Fruit fly (Drosophila melanogaster) whole organism, embryonic: ENCODE results near the gene bbg.
A peak's percentile ranks its signal among the peaks of the same experiment; 100 is the strongest.

Experiments
- ATbp ChIP-seq: fragments of 200-800 bp; sonication (Bioruptor generic); optimal IDR thresholded peaks from 2 replicates; lab custom pipeline; 2017; ENCODE audit warnings: missing biosample characterization, mild to moderate bottlenecking, missing genetic modification characterization, missing genetic modification reagents
- Bdp1 ChIP-seq: fragments of 200-800 bp; sonication (Bioruptor generic); optimal IDR thresholded peaks from 3 replicates; lab custom pipeline; 2016; ENCODE audit warnings: missing biosample characterization, missing genetic modification characterization
- CG10147 ChIP-seq: fragments of 200-800 bp; sonication (Bioruptor generic); optimal IDR thresholded peaks from 2 replicates; lab custom pipeline; 2019; ENCODE audit warnings: missing biosample characterization, mild to moderate bottlenecking, missing genetic modification characterization, moderate library complexity
- CG10543 ChIP-seq: fragments of 200-800 bp; sonication (Bioruptor generic); optimal IDR thresholded peaks from 3 replicates; lab custom pipeline; 2017; ENCODE audit warnings: missing biosample characterization, mild to moderate bottlenecking, missing genetic modification characterization, moderate library complexity
- CG11696 ChIP-seq: fragments of 200-800 bp; sonication (Bioruptor generic); IDR thresholded peaks from 2 replicates; pipeline ENCODE4 v1.3.6; 2022; ENCODE audit warnings: missing biosample characterization, missing genetic modification characterization
- CG11723 ChIP-seq: fragments of 200-800 bp; sonication (Bioruptor generic); optimal IDR thresholded peaks from 2 replicates; lab custom pipeline; 2017; ENCODE audit warnings: missing biosample characterization, mild to moderate bottlenecking, missing genetic modification characterization
- CG12071 ChIP-seq: fragments of 200-800 bp; sonication (Bioruptor generic); optimal IDR thresholded peaks from 3 replicates; lab custom pipeline; 2018; ENCODE audit warnings: missing biosample characterization, mild to moderate bottlenecking, missing genetic modification characterization
- CG1233 ChIP-seq: fragments of 200-800 bp; sonication (Bioruptor generic); optimal IDR thresholded peaks from 4 replicates; lab custom pipeline; 2018; ENCODE audit warnings: missing biosample characterization, mild to moderate bottlenecking, missing genetic modification characterization
- CG13296 ChIP-seq: fragments of 200-800 bp; sonication (Bioruptor generic); optimal IDR thresholded peaks from 3 replicates; lab custom pipeline; 2018; ENCODE audit warnings: missing biosample characterization, mild to moderate bottlenecking, missing genetic modification characterization
- CG14441 ChIP-seq: fragments of 200-800 bp; sonication (Bioruptor generic); IDR thresholded peaks from 2 replicates; pipeline ENCODE4 v1.3.6; 2022; ENCODE audit warnings: missing biosample characterization, missing genetic modification characterization
- CG15073 ChIP-seq: fragments of 200-800 bp; sonication (Bioruptor generic); optimal IDR thresholded peaks from 2 replicates; lab custom pipeline; 2016; ENCODE audit warnings: missing biosample characterization, missing genetic modification characterization
- CG2678 ChIP-seq: fragments of 200-800 bp; sonication (Bioruptor generic); optimal IDR thresholded peaks from 3 replicates; lab custom pipeline; 2019; ENCODE audit warnings: missing biosample characterization, mild to moderate bottlenecking, missing genetic modification characterization, moderate library complexity
- CG30403 ChIP-seq: fragments of 200-800 bp; sonication (Bioruptor generic); optimal IDR thresholded peaks from 3 replicates; lab custom pipeline; 2016; ENCODE audit warnings: missing biosample characterization, missing genetic modification characterization
- CG3847 ChIP-seq: fragments of 200-800 bp; sonication (Bioruptor generic); IDR thresholded peaks from 2 replicates; pipeline ENCODE4 v1.3.6; 2022; ENCODE audit warnings: missing biosample characterization, missing genetic modification characterization
- CG5245 ChIP-seq: fragments of 200-800 bp; sonication (Bioruptor generic); optimal IDR thresholded peaks from 3 replicates; lab custom pipeline; 2016; ENCODE audit warnings: missing biosample characterization, missing genetic modification characterization
- CG7987 ChIP-seq: fragments of 200-800 bp; sonication (Bioruptor generic); optimal IDR thresholded peaks from 2 replicates; lab custom pipeline; 2018; ENCODE audit warnings: missing biosample characterization, mild to moderate bottlenecking, missing genetic modification characterization, moderate library complexity
- CG8089 ChIP-seq: fragments of 200-800 bp; sonication (Bioruptor generic); optimal IDR thresholded peaks from 3 replicates; lab custom pipeline; 2016; ENCODE audit warnings: missing biosample characterization, missing genetic modification characterization
- CG8290 ChIP-seq, 3 experiments: fragments of 200-800 bp; sonication (Bioruptor generic); optimal IDR thresholded peaks; 2 replicates each; lab custom pipeline; 2016 to 2019; ENCODE audit warnings: missing biosample characterization in 3 of 3, missing genetic modification characterization in 3 of 3, mild to moderate bottlenecking in 2 of 3, moderate library complexity in 1 of 3
- CHES-1-like ChIP-seq: fragments of 200-800 bp; sonication (Bioruptor generic); optimal IDR thresholded peaks from 2 replicates; lab custom pipeline; 2016; ENCODE audit warnings: missing biosample characterization, missing genetic modification characterization
- CrebB ChIP-seq: fragments of 200-800 bp; sonication (Bioruptor generic); optimal IDR thresholded peaks from 3 replicates; lab custom pipeline; 2018; ENCODE audit warnings: missing biosample characterization, mild to moderate bottlenecking, missing genetic modification characterization
- Dp ChIP-seq: fragments of 200-800 bp; sonication (Bioruptor generic); optimal IDR thresholded peaks from 2 replicates; lab custom pipeline; 2018; ENCODE audit warnings: missing biosample characterization, mild to moderate bottlenecking, missing genetic modification characterization, moderate library complexity
- Ets65A ChIP-seq: fragments of 200-800 bp; sonication (Bioruptor generic); peaks from one replicate; lab custom pipeline; 2016; ENCODE audit warnings: missing biosample characterization, missing genetic modification characterization
- GATAe ChIP-seq: fragments of 200-800 bp; sonication (Bioruptor generic); conservative IDR thresholded peaks from 2 replicates; pipeline ENCODE4 v1.3.6; 2022; ENCODE audit warnings: missing biosample characterization, missing genetic modification characterization
- Hsf ChIP-seq: fragments of 200-800 bp; sonication (Bioruptor generic); optimal IDR thresholded peaks from 3 replicates; lab custom pipeline; 2016; ENCODE audit warnings: missing biosample characterization, missing genetic modification characterization
- MTF-1 ChIP-seq: fragments of 200-800 bp; sonication (Bioruptor generic); optimal IDR thresholded peaks from 2 replicates; lab custom pipeline; 2018; ENCODE audit warnings: missing biosample characterization, mild to moderate bottlenecking, missing genetic modification characterization, borderline replicate concordance
- Med ChIP-seq: fragments of 200-800 bp; sonication (Bioruptor generic); peaks from one replicate; lab custom pipeline; 2016; ENCODE audit warnings: missing biosample characterization, missing genetic modification characterization, mild to moderate bottlenecking, inconsistent platforms, moderate library complexity
- Mes4 ChIP-seq: fragments of 200-800 bp; sonication (Bioruptor generic); optimal IDR thresholded peaks from 2 replicates; lab custom pipeline; 2016; ENCODE audit warnings: missing biosample characterization, missing genetic modification characterization
- NFAT ChIP-seq: fragments of 200-800 bp; sonication (Bioruptor generic); IDR thresholded peaks from 2 replicates; pipeline ENCODE4 v1.3.6; 2022; ENCODE audit warnings: missing biosample characterization, missing genetic modification characterization
- Sox102F ChIP-seq: fragments of 200-800 bp; sonication (Bioruptor generic); optimal IDR thresholded peaks from 2 replicates; lab custom pipeline; 2018; ENCODE audit warnings: missing biosample characterization, mild to moderate bottlenecking, missing genetic modification characterization, moderate library complexity
- Vsx1 ChIP-seq: fragments of 200-800 bp; sonication (Bioruptor generic); optimal IDR thresholded peaks from 2 replicates; lab custom pipeline; 2017; ENCODE audit warnings: missing biosample characterization, mild to moderate bottlenecking, missing genetic modification characterization, missing genetic modification reagents
- ac ChIP-seq: fragments of 200-800 bp; sonication (Bioruptor generic); optimal IDR thresholded peaks from 3 replicates; lab custom pipeline; 2017; ENCODE audit warnings: missing biosample characterization, mild to moderate bottlenecking, missing genetic modification characterization
- bbx ChIP-seq: fragments of 200-800 bp; sonication (Bioruptor generic); IDR thresholded peaks from 2 replicates; pipeline ENCODE4 v1.3.6; 2022; ENCODE audit warnings: missing biosample characterization, missing genetic modification characterization; ENCODE audit not compliant: partially characterized antibody
- cad ChIP-seq: fragments of >200 bp; optimal IDR thresholded peaks from 2 replicates; lab custom pipeline; 2017; ENCODE audit warnings: missing biosample characterization, missing genetic modification characterization
- corto ChIP-seq: fragments of 200-800 bp; sonication (Bioruptor generic); optimal IDR thresholded peaks from 2 replicates; lab custom pipeline; 2016; ENCODE audit warnings: missing biosample characterization, mild to moderate bottlenecking, missing genetic modification characterization, moderate library complexity
- dati ChIP-seq: fragments of 200-800 bp; sonication (Bioruptor generic); IDR thresholded peaks from 2 replicates; pipeline ENCODE4 v1.3.6; 2022; ENCODE audit warnings: missing biosample characterization, missing genetic modification characterization
- disco-r ChIP-seq: fragments of 200-800 bp; sonication (Bioruptor generic); optimal IDR thresholded peaks from 2 replicates; lab custom pipeline; 2016; ENCODE audit warnings: missing biosample characterization, missing genetic modification characterization
- exex ChIP-seq: fragments of 200-800 bp; sonication (Bioruptor generic); optimal IDR thresholded peaks from 4 replicates; lab custom pipeline; 2018; ENCODE audit warnings: missing biosample characterization, mild to moderate bottlenecking, missing genetic modification characterization, moderate library complexity
- fd64A ChIP-seq: fragments of 200-800 bp; sonication (Bioruptor generic); optimal IDR thresholded peaks from 3 replicates; lab custom pipeline; 2018; ENCODE audit warnings: missing biosample characterization, mild to moderate bottlenecking, missing genetic modification characterization
- h ChIP-seq: fragments of >200 bp; optimal IDR thresholded peaks from 2 replicates; lab custom pipeline; 2017
- ham ChIP-seq: fragments of 200-800 bp; sonication (Bioruptor generic); IDR thresholded peaks from 2 replicates; pipeline ENCODE4 v1.3.6; 2022; ENCODE audit warnings: missing biosample characterization, missing genetic modification characterization
- ind ChIP-seq: fragments of 200-800 bp; sonication (Bioruptor generic); optimal IDR thresholded peaks from 3 replicates; lab custom pipeline; 2016; ENCODE audit warnings: missing biosample characterization, missing genetic modification characterization
- lola ChIP-seq, 3 experiments: fragments of >200 bp in 2 of 3; fragments of 200-800 bp in 1 of 3; sonication (Bioruptor generic) in 1 of 3; optimal IDR thresholded peaks; 2 replicates each; lab custom pipeline; 2017 to 2019; ENCODE audit warnings: missing biosample characterization in 3 of 3, missing genetic modification characterization in 3 of 3, mild to moderate bottlenecking in 1 of 3, moderate library complexity in 1 of 3
- mam ChIP-seq: fragments of 200-800 bp; sonication (Bioruptor generic); optimal IDR thresholded peaks from 3 replicates; lab custom pipeline; 2016; ENCODE audit warnings: missing biosample characterization, missing genetic modification characterization
- mirr ChIP-seq: fragments of 200-800 bp; sonication (Bioruptor generic); optimal IDR thresholded peaks from 3 replicates; lab custom pipeline; 2018; ENCODE audit warnings: missing biosample characterization, mild to moderate bottlenecking, missing genetic modification characterization
- run ChIP-seq: fragments of 200-800 bp; sonication (Bioruptor generic); optimal IDR thresholded peaks from 3 replicates; lab custom pipeline; 2018; ENCODE audit warnings: missing biosample characterization, mild to moderate bottlenecking, missing genetic modification characterization
- sd ChIP-seq: fragments of 200-800 bp; sonication (Bioruptor generic); optimal IDR thresholded peaks from 3 replicates; lab custom pipeline; 2018; ENCODE audit warnings: missing biosample characterization, mild to moderate bottlenecking, missing genetic modification characterization, moderate library complexity
- sens ChIP-seq: fragments of 200-800 bp; sonication (Bioruptor generic); peaks from one replicate; lab custom pipeline; 2016; ENCODE audit warnings: missing biosample characterization, missing genetic modification characterization
- sob ChIP-seq: fragments of 200-800 bp; sonication (Bioruptor generic); IDR thresholded peaks from 2 replicates; pipeline ENCODE4 v1.3.6; 2022; ENCODE audit warnings: missing biosample characterization, missing genetic modification characterization
- sqz ChIP-seq: fragments of 200-800 bp; sonication (Bioruptor generic); optimal IDR thresholded peaks from 3 replicates; lab custom pipeline; 2018; ENCODE audit warnings: missing biosample characterization, mild to moderate bottlenecking, missing genetic modification characterization
- unc-4 ChIP-seq: fragments of 200-800 bp; sonication (Bioruptor generic); IDR thresholded peaks from 2 replicates; pipeline ENCODE4 v1.3.6; 2022; ENCODE audit warnings: missing biosample characterization, missing genetic modification characterization; ENCODE audit not compliant: partially characterized antibody
- wor ChIP-seq: fragments of 200-800 bp; sonication (Bioruptor generic); IDR thresholded peaks from 2 replicates; pipeline ENCODE4 v1.3.6; 2022; ENCODE audit warnings: missing biosample characterization, missing genetic modification characterization

Gene bbg

dm6 chr3L:14555052-14555451 lies 19.0 kb upstream of the bbg start (continued):
- TF ChIP-seq dati (GFP tag; lab: Robert Waterston, UW) (0 out of 2 replicates have a peak, but pooled peaks have one; percentile 9), CHES-1-like (no peak), sd (tag; lab: Kevin White, UChicago) (peak; percentile 58), CG3847 (peak; percentile 16; the same call in 1 of the 2 replicates), exex (tag; lab: Kevin White, UChicago) (peak; percentile 86), lola (GFP tag; optimal IDR thresholded peaks at IDR 0.05; lab: Kevin White, UChicago) (peak in 1 of 3 experiments; percentile 28), NFAT (no peak), bbx (GFP tag; lab: Robert Waterston, UW) (peak; percentile 43; the same call in 1 of the 2 replicates), Hsf (no peak), CG11723 (peak; percentile 56), CG10543 (GFP tag; lab: Kevin White, UChicago) (peak; percentile 68), ATbp (GFP tag; lab: Kevin White, UChicago) (peak; percentile 64), corto (no peak), CG2678 (peak; percentile 57), ac (peak; percentile 54), h (lab: Kevin White, UChicago) (no peak), Med (GFP tag; lab: Kevin White, UChicago) (peak; percentile 88), Mes4 (GFP tag; lab: Kevin White, UChicago) (peak; percentile 13), CG30403 (GFP tag; lab: Kevin White, UChicago) (no peak), ind (GFP tag; lab: Kevin White, UChicago) (no peak)

- no peak for TF ChIP-seq CG10147 (GFP tag; lab: Kevin White, UChicago)
- no peak for TF ChIP-seq unc-4 (GFP tag; lab: Robert Waterston, UW)
- TF ChIP-seq cad (GFP tag; lab: Kevin White, UChicago) = no peak
- TF ChIP-seq CrebB (tag; lab: Kevin White, UChicago) = no peak
- TF ChIP-seq Ets65A (GFP tag; lab: Kevin White, UChicago) = peak; percentile 3
- no peak for TF ChIP-seq disco-r
- TF ChIP-seq run = no peak
- no peak for TF ChIP-seq wor
- no peak for TF ChIP-seq MTF-1 (GFP tag; lab: Kevin White, UChicago)
- peak; percentile 52 for TF ChIP-seq GATAe
- TF ChIP-seq ham (GFP tag; lab: Robert Waterston, UW) = no peak
- no peak for TF ChIP-seq CG15073 (GFP tag; lab: Kevin White, UChicago)
- no peak for TF ChIP-seq fd64A (GFP tag; lab: Kevin White, UChicago)
- TF ChIP-seq CG7987 (GFP tag; lab: Kevin White, UChicago) = peak; percentile 83
- no peak for TF ChIP-seq CG11696 (GFP tag; lab: Robert Waterston, UW)
- TF ChIP-seq CG14441 (GFP tag; lab: Robert Waterston, UW) = no peak
- peak; percentile 35 for TF ChIP-seq CG10543 (GFP tag; lab: Kevin White, UChicago)
- no peak for TF ChIP-seq CG12071 (GFP tag; lab: Kevin White, UChicago)
- TF ChIP-seq sens (GFP tag; lab: Kevin White, UChicago) = peak; percentile 35
- TF ChIP-seq ac = no peak
- no peak for TF ChIP-seq Sox102F
- no peak for TF ChIP-seq CG8089 (GFP tag; lab: Kevin White, UChicago)
- no peak for TF ChIP-seq CG5245 (GFP tag; lab: Kevin White, UChicago)
- TF ChIP-seq mirr (GFP tag; lab: Kevin White, UChicago) = peak; percentile 78
- no peak for TF ChIP-seq CG8290 (GFP tag; optimal IDR thresholded peaks at IDR 0.05; lab: Kevin White, UChicago)
- no peak for TF ChIP-seq CG8290 (tag; optimal IDR thresholded peaks at IDR 0.05; lab: Kevin White, UChicago)
- no peak for TF ChIP-seq mam (GFP tag; lab: Kevin White, UChicago)
- no peak for TF ChIP-seq CG1233 (GFP tag; lab: Kevin White, UChicago)
- peak; percentile 11 for TF ChIP-seq Vsx1
- TF ChIP-seq sqz (GFP tag; lab: Kevin White, UChicago) = no peak
- no peak for TF ChIP-seq Bdp1
- TF ChIP-seq sd (tag; lab: Kevin White, UChicago) = peak; percentile 50
- TF ChIP-seq CG13296 (GFP tag; lab: Kevin White, UChicago) = no peak
- TF ChIP-seq sob (GFP tag; lab: Robert Waterston, UW) = no peak
- no peak for TF ChIP-seq Dp
Observed at dm6 chr3L:14553891-14554303, 17.8 kb upstream of the bbg start.
